Fruit fly (Drosophila melanogaster): Measurements from ENCODE around the gene hep.

Gene hep

dm6 chrX:13130175-13130822, 40.1 kb upstream of the hep start (continued):
- TF ChIP-seq CG2875 (GFP tag; optimal IDR thresholded peaks at IDR 0.05) = peak; percentile 46
- TF ChIP-seq Rfx (GFP tag; IDR thresholded peaks at IDR 0.05) = peak; percentile 58
- peak in 1 of 2 experiments; percentile 8 for TF ChIP-seq crp (GFP tag; optimal IDR thresholded peaks at IDR 0.05)
- peak; percentile 84 for TF ChIP-seq CG8924 (tag; optimal IDR thresholded peaks at IDR 0.05)
- peak; percentile 97 for TF ChIP-seq Ets65A (GFP tag)
- peak; percentile 52 for TF ChIP-seq CG6654 (GFP tag; optimal IDR thresholded peaks at IDR 0.05)
- peak; percentile 72 for TF ChIP-seq CG2120 (GFP tag; optimal IDR thresholded peaks at IDR 0.05)
- TF ChIP-seq trem (tag; optimal IDR thresholded peaks at IDR 0.05) = peak; percentile 61
- no peak for TF ChIP-seq nerfin-2 (GFP tag; IDR thresholded peaks at IDR 0.05; ENCODE audit: partially characterized antibody)
- peak; percentile 84 for TF ChIP-seq gem (tag; optimal IDR thresholded peaks at IDR 0.05)
- peak; percentile 48 for TF ChIP-seq Lhr (GFP tag; optimal IDR thresholded peaks at IDR 0.05)
- peak; percentile 63 for TF ChIP-seq Sox102F (GFP tag; optimal IDR thresholded peaks at IDR 0.05)
- peak; percentile 61 for TF ChIP-seq mirr (GFP tag; optimal IDR thresholded peaks at IDR 0.05)
- no peak for TF ChIP-seq Lpt (GFP tag; optimal IDR thresholded peaks at IDR 0.05)
- no peak for TF ChIP-seq D (optimal IDR thresholded peaks at IDR 0.05)
- peak; percentile 77 for TF ChIP-seq D (GFP tag; optimal IDR thresholded peaks at IDR 0.05)
- TF ChIP-seq pb (GFP tag; optimal IDR thresholded peaks at IDR 0.05) = no peak
- TF ChIP-seq Asciz (GFP tag; optimal IDR thresholded peaks at IDR 0.05) = peak; percentile 48
- TF ChIP-seq Xbp1 (GFP tag; optimal IDR thresholded peaks at IDR 0.05) = peak; percentile 69
- peak; percentile 56; the same call in 2 of the 3 replicates for TF ChIP-seq dysf (GFP tag; IDR thresholded peaks at IDR 0.05)
- no peak for TF ChIP-seq Ets97D (GFP tag; optimal IDR thresholded peaks at IDR 0.05)
- no peak for TF ChIP-seq CG16813 (GFP tag; IDR thresholded peaks at IDR 0.05; ENCODE audit: partially characterized antibody)
- TF ChIP-seq toy (GFP tag; IDR thresholded peaks at IDR 0.05) = no peak
- TF ChIP-seq CG3995 (GFP tag; optimal IDR thresholded peaks at IDR 0.05) = no peak
- TF ChIP-seq dimm (GFP tag; IDR thresholded peaks at IDR 0.05) = no peak
- no peak for TF ChIP-seq CG6791 (GFP tag; IDR thresholded peaks at IDR 0.05; ENCODE audit: partially characterized antibody)
- TF ChIP-seq CG4707 (GFP tag; optimal IDR thresholded peaks at IDR 0.05) = peak; percentile 18
- TF ChIP-seq knrl (GFP tag; IDR thresholded peaks at IDR 0.05; ENCODE audit: partially characterized antibody) = no peak
- peak; percentile 51 for TF ChIP-seq Bteb2 (GFP tag; optimal IDR thresholded peaks at IDR 0.05)
- TF ChIP-seq eve (GFP tag; optimal IDR thresholded peaks at IDR 0.05) = peak in 1 of 2 experiments; percentile 92
- peak; percentile 59 for TF ChIP-seq sqz (GFP tag; optimal IDR thresholded peaks at IDR 0.05)
- TF ChIP-seq CG10543 (GFP tag; optimal IDR thresholded peaks at IDR 0.05) = peak; percentile 64
- peak; percentile 31 for TF ChIP-seq pum (GFP tag; optimal IDR thresholded peaks at IDR 0.05)
- peak; percentile 13 for TF ChIP-seq CG33213 (GFP tag; optimal IDR thresholded peaks at IDR 0.05)
- TF ChIP-seq BtbVII (GFP tag; optimal IDR thresholded peaks at IDR 0.05) = peak; percentile 58
- peak; percentile 56 for TF ChIP-seq HmgZ (tag; optimal IDR thresholded peaks at IDR 0.05)
- TF ChIP-seq CG11504 (tag; optimal IDR thresholded peaks at IDR 0.05) = peak; percentile 85
- no peak for TF ChIP-seq MTF-1 (GFP tag; optimal IDR thresholded peaks at IDR 0.05; ENCODE audit: borderline replicate concordance)
- TF ChIP-seq ind (GFP tag; optimal IDR thresholded peaks at IDR 0.05) = peak; percentile 57
- TF ChIP-seq sd (tag; optimal IDR thresholded peaks at IDR 0.05) = peak; percentile 69
- TF ChIP-seq shn (GFP tag; optimal IDR thresholded peaks at IDR 0.05) = peak; percentile 55
- TF ChIP-seq CG34422 (GFP tag; IDR thresholded peaks at IDR 0.05) = no peak
- peak; percentile 79 for TF ChIP-seq CG15269 (tag; optimal IDR thresholded peaks at IDR 0.05)
- TF ChIP-seq pfk (GFP tag; optimal IDR thresholded peaks at IDR 0.05) = no peak
- no peak for TF ChIP-seq Adf1 (GFP tag; IDR thresholded peaks at IDR 0.05)
- no peak for TF ChIP-seq CG7963 (GFP tag; IDR thresholded peaks at IDR 0.05; ENCODE audit: partially characterized antibody)
- TF ChIP-seq Gsc (GFP tag; IDR thresholded peaks at IDR 0.05) = 0 out of 2 replicates have a peak, but pooled peaks have one; percentile 23
- no peak for TF ChIP-seq CG9797 (GFP tag; optimal IDR thresholded peaks at IDR 0.05)
- no peak for TF ChIP-seq otp (GFP tag; IDR thresholded peaks at IDR 0.05)

All from whole organism, embryonic.